Fruit fly (Drosophila melanogaster): ENCODE data around the gene obst-H.

obst-H gene

dm6 chr3L:15508233-15508632 lies 20.8 kb downstream of the obst-H start, which contains the start of gene CG7841 (continued):
- TF ChIP-seq PHDP (tag; optimal IDR thresholded peaks at IDR 0.05) (peak; percentile 99), CG15601 (tag; optimal IDR thresholded peaks at IDR 0.05) (peak; percentile 97), en (GFP tag; optimal IDR thresholded peaks at IDR 0.05) (peak; percentile 97), CG6813 (GFP tag; optimal IDR thresholded peaks at IDR 0.05) (peak; percentile 99), pfk (GFP tag; optimal IDR thresholded peaks at IDR 0.05) (peak; percentile 81), chn (GFP tag; optimal IDR thresholded peaks at IDR 0.05) (peak; percentile 97), Camta (GFP tag; optimal IDR thresholded peaks at IDR 0.05) (peak; percentile 97), nmo (GFP tag; optimal IDR thresholded peaks at IDR 0.05) (peak; percentile 98), B-H2 (GFP tag; optimal IDR thresholded peaks at IDR 0.05) (peak; percentile 99), esg (GFP tag; conservative IDR thresholded peaks at IDR 0.05) (peak; percentile 94), fd102C (GFP tag; optimal IDR thresholded peaks at IDR 0.05) (peak; percentile 94), grau (tag; optimal IDR thresholded peaks at IDR 0.05) (peak; percentile 98), CG4360 (GFP tag; IDR thresholded peaks at IDR 0.05) (peak; percentile 74), cato (GFP tag; optimal IDR thresholded peaks at IDR 0.05; ENCODE audit: borderline replicate concordance) (peak; percentile 93), crc (GFP tag; optimal IDR thresholded peaks at IDR 0.05) (peak; percentile 97), CG8388 (GFP tag; optimal IDR thresholded peaks at IDR 0.05) (peak; percentile 98), pum (GFP tag; optimal IDR thresholded peaks at IDR 0.05) (peak; percentile 95), CG18476 (GFP tag; optimal IDR thresholded peaks at IDR 0.05) (peak; percentile 97), CG9817 (tag; optimal IDR thresholded peaks at IDR 0.05) (peak; percentile 96), CG15073 (GFP tag; optimal IDR thresholded peaks at IDR 0.05) (peak; percentile 61), BEAF-32 (GFP tag; optimal IDR thresholded peaks at IDR 0.05) (peak; percentile 29), Med (GFP tag) (peak; percentile 100), Ravus (GFP tag; IDR thresholded peaks at IDR 0.05) (peak; percentile 75; the same call in 1 of the 2 replicates), grn (GFP tag; optimal IDR thresholded peaks at IDR 0.05) (peak; percentile 87), bcd (GFP tag; optimal IDR thresholded peaks at IDR 0.05) (peak; percentile 96), az2 (GFP tag; optimal IDR thresholded peaks at IDR 0.05) (peak; percentile 97), tll (GFP tag; optimal IDR thresholded peaks at IDR 0.05) (peak in 1 of 2 experiments; percentile 5), fd64A (GFP tag; optimal IDR thresholded peaks at IDR 0.05) (peak; percentile 98), CG31224 (GFP tag; IDR thresholded peaks at IDR 0.05) (peak; percentile 89), CG13624 (GFP tag; optimal IDR thresholded peaks at IDR 0.05) (peak; percentile 97), CG4404 (GFP tag; IDR thresholded peaks at IDR 0.05) (no peak), Drgx (GFP tag; IDR thresholded peaks at IDR 0.05) (peak; percentile 98), Blimp-1 (GFP tag; optimal IDR thresholded peaks at IDR 0.05) (peak; percentile 97), CG2199 (GFP tag; IDR thresholded peaks at IDR 0.05) (peak; percentile 94), B-H1 (GFP tag; IDR thresholded peaks at IDR 0.05) (peak; percentile 91; the same call in 2 of the 3 replicates), CG8290 (GFP tag; optimal IDR thresholded peaks at IDR 0.05) (peak; percentile 94), CG8290 (tag; optimal IDR thresholded peaks at IDR 0.05) (peak; percentile 94 to 96), sima (GFP tag; optimal IDR thresholded peaks at IDR 0.05) (peak; percentile 92), CG30431 (GFP tag; optimal IDR thresholded peaks at IDR 0.05) (peak; percentile 92), Ada2b (GFP tag; IDR thresholded peaks at IDR 0.05) (peak; percentile 94), sr (GFP tag; IDR thresholded peaks at IDR 0.05) (peak; percentile 89; the same call in 2 of the 3 replicates), fd96Cb (tag; optimal IDR thresholded peaks at IDR 0.05) (peak; percentile 96), rib (GFP tag; IDR thresholded peaks at IDR 0.05) (peak; percentile 95), stc (GFP tag; IDR thresholded peaks at IDR 0.05) (peak; percentile 97), CG1603 (tag; optimal IDR thresholded peaks at IDR 0.05) (peak; percentile 97), Dfd (GFP tag; optimal IDR thresholded peaks at IDR 0.05) (no peak), zfh1 (GFP tag; IDR thresholded peaks at IDR 0.05) (peak; percentile 97), CG12942 (GFP tag; optimal IDR thresholded peaks at IDR 0.05) (peak; percentile 94), Dip3 (GFP tag; optimal IDR thresholded peaks at IDR 0.05) (peak; percentile 97), danr (GFP tag; IDR thresholded peaks at IDR 0.05) (peak; percentile 89), tin (GFP tag; optimal IDR thresholded peaks at IDR 0.05) (peak; percentile 98)

Measured in whole organism, embryonic.